Fruit fly (Drosophila melanogaster): ENCODE measurements around the gene Atg4a.

- TF ChIP-seq usp (GFP tag; optimal IDR thresholded peaks at IDR 0.05) (no peak), EcR (GFP tag; optimal IDR thresholded peaks at IDR 0.05) (no peak), pan (optimal IDR thresholded peaks at IDR 0.05) (no peak), Dll (optimal IDR thresholded peaks at IDR 0.05) (no peak), psq (optimal IDR thresholded peaks at IDR 0.05) (no peak)
Measured at dm6 chr2L:1128344-1128931, 47.7 kb downstream of the Atg4a start.

Measured in whole organism.